Worm (Caenorhabditis elegans): ENCODE measurements around the gene nep-1.
A peak's percentile ranks its signal among the peaks of the same experiment; 100 is the strongest.

Gene nep-1

DNA sequence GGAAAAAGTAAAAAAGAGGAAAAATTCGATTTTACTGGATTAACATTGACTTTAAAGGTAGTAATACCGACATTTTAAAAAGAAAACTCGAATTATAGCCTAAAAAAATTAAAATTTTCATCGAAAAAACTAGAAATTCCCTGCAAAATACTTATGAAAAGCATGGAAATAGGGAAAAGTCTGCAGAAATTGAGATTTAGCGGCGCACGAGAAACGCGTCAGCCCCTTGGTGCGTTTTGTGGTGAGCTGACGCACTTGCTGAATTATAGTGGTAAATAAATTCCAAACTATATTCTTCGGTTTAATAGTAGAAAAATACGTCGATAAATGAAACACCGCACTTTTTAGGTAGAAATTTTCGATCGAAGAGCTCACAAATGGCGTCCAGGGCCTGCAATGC lies 37.5 kb upstream of the nep-1 start:
- peak; percentile 18 for TF ChIP-seq rnt-1 (tag; optimal IDR thresholded peaks at IDR 0.05)
- TF ChIP-seq sox-4 (tag; optimal IDR thresholded peaks at IDR 0.05) = peak; percentile 22
- peak; percentile 37 for TF ChIP-seq nfya-1 (tag; optimal IDR thresholded peaks at IDR 0.05)
- TF ChIP-seq che-1 (tag; optimal IDR thresholded peaks at IDR 0.05) = peak; percentile 8
- TF ChIP-seq tbx-2 (tag; optimal IDR thresholded peaks at IDR 0.05) = peak; percentile 14
- peak; percentile 1 for TF ChIP-seq ztf-16 (tag; optimal IDR thresholded peaks at IDR 0.05)
- peak; percentile 14 for TF ChIP-seq ceh-18 (tag; optimal IDR thresholded peaks at IDR 0.05)
- peak; percentile 1 for TF ChIP-seq ceh-6 (GFP tag; optimal IDR thresholded peaks at IDR 0.05)
- no peak for TF ChIP-seq pax-1 (tag; optimal IDR thresholded peaks at IDR 0.05)
- TF ChIP-seq nhr-11 (tag; optimal IDR thresholded peaks at IDR 0.05) = no peak
- TF ChIP-seq dve-1 (tag; optimal IDR thresholded peaks at IDR 0.05) = no peak
- TF ChIP-seq unc-86 (tag; optimal IDR thresholded peaks at IDR 0.05) = peak; percentile 18
- TF ChIP-seq lim-6 (tag; optimal IDR thresholded peaks at IDR 0.05) = no peak
- TF ChIP-seq ceh-31 (tag; optimal IDR thresholded peaks at IDR 0.05) = peak; percentile 56
- peak; percentile 25 for TF ChIP-seq pat-9 (tag; optimal IDR thresholded peaks at IDR 0.05)
- no peak for TF ChIP-seq fax-1 (tag; optimal IDR thresholded peaks at IDR 0.05)

ce11 chrII:11690868-11691267 lies 33.9 kb upstream of the nep-1 start:
- TF ChIP-seq eyg-1 (tag; optimal IDR thresholded peaks at IDR 0.05) = no peak
- TF ChIP-seq pat-9 (tag; optimal IDR thresholded peaks at IDR 0.05) = no peak
- no peak for TF ChIP-seq ceh-9 (tag; optimal IDR thresholded peaks at IDR 0.05)
- TF ChIP-seq hlh-8 (tag; optimal IDR thresholded peaks at IDR 0.05) = no peak
- TF ChIP-seq syd-9 (tag; optimal IDR thresholded peaks at IDR 0.05) = no peak
- TF ChIP-seq fkh-6 (tag; optimal IDR thresholded peaks at IDR 0.05) = no peak

- TF ChIP-seq syd-9 (tag; optimal IDR thresholded peaks at IDR 0.05) (no peak), pha-4 (tag; optimal IDR thresholded peaks at IDR 0.05) (no peak), ceh-18 (tag; optimal IDR thresholded peaks at IDR 0.05) (no peak), zip-5 (tag; optimal IDR thresholded peaks at IDR 0.05) (no peak), gmeb-2 (tag; optimal IDR thresholded peaks at IDR 0.05) (no peak), ceh-2 (tag; optimal IDR thresholded peaks at IDR 0.05) (no peak), madf-2 (tag; optimal IDR thresholded peaks at IDR 0.05) (no peak), ceh-6 (GFP tag; optimal IDR thresholded peaks at IDR 0.05) (no peak), ets-4 (tag; optimal IDR thresholded peaks at IDR 0.05) (no peak), ceh-22 (tag; optimal IDR thresholded peaks at IDR 0.05) (no peak), C08G9.2 (tag; optimal IDR thresholded peaks at IDR 0.05) (no peak), eyg-1 (tag; optimal IDR thresholded peaks at IDR 0.05) (no peak), sdc-2 (tag; optimal IDR thresholded peaks at IDR 0.05) (no peak), K02D7.2 (tag; optimal IDR thresholded peaks at IDR 0.05) (no peak), pros-1 (tag; optimal IDR thresholded peaks at IDR 0.05) (no peak), unc-55 (GFP tag; optimal IDR thresholded peaks at IDR 0.05) (no peak), C38D4.7 (GFP tag; optimal IDR thresholded peaks at IDR 0.05) (no peak)
These were observed 33.0 kb upstream of the nep-1 start for ce11 chrII:11689941-11690340.

DNA sequence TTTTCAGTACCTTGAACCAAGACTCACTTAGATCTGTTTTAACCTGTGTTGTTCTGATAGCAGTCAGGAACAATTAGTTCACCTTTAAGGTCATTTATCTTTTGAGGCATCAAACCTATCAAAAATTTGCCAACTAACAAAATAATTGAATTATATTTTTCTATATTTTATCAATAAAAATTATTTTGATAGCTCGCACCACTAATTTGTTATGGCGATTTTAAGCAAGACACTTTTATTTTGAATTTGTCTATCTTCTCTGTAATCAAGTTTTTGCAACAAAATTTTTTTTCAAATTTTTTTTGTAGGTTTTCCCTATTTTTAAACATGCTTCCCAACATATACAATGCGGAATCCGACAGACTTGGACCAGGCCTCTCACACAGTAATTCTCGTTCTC lies 31.7 kb upstream of the nep-1 start, which contains the start of gene kel-1:
Gene kel-1, plus strand, starts transcription at position 301 of the 400 bp plus-strand sequence.
- TF ChIP-seq pqm-1 (tag; optimal IDR thresholded peaks at IDR 0.05) (no peak), hlh-30 (tag; optimal IDR thresholded peaks at IDR 0.05; ENCODE audit: insufficient read depth) (no peak), nhr-232 (tag; optimal IDR thresholded peaks at IDR 0.05) (no peak), F13H6.1 (tag; optimal IDR thresholded peaks at IDR 0.05) (no peak), zip-5 (tag; optimal IDR thresholded peaks at IDR 0.05) (no peak), ceh-48 (tag; optimal IDR thresholded peaks at IDR 0.05) (no peak), tbx-2 (tag; optimal IDR thresholded peaks at IDR 0.05) (no peak), elt-4 (tag; optimal IDR thresholded peaks at IDR 0.05) (no peak), hlh-15 (tag; optimal IDR thresholded peaks at IDR 0.05) (no peak)
